Worm (Caenorhabditis elegans): ENCODE measurements around the gene sre-28.
A peak's percentile ranks its signal among the peaks of the same experiment; 100 is the strongest.

The sre-28 gene

ce11 chrV:9943039-9943438 lies 1.2 kb upstream of the sre-28 start, which contains the start of gene fipr-12:
Gene fipr-12, plus strand, starts transcription at chrV:9943339.
- TF ChIP-seq ztf-23 (GFP tag; IDR thresholded peaks at IDR 0.05) (no peak), med-1 (GFP tag; optimal IDR thresholded peaks at IDR 0.05; ENCODE audit: insufficient read depth) (no peak)

- no peak for TF ChIP-seq ztf-23 (GFP tag; IDR thresholded peaks at IDR 0.05)
- no peak for TF ChIP-seq flt-1 (GFP tag; IDR thresholded peaks at IDR 0.05)
- TF ChIP-seq T22C8.4 (GFP tag; IDR thresholded peaks at IDR 0.05): no peak
- no peak for TF ChIP-seq klf-2 (GFP tag; conservative IDR thresholded peaks at IDR 0.05)
- no peak for TF ChIP-seq med-1 (GFP tag; optimal IDR thresholded peaks at IDR 0.05; ENCODE audit: insufficient read depth)
- TF ChIP-seq tab-1 (GFP tag; IDR thresholded peaks at IDR 0.05): no peak
- no peak for TF ChIP-seq cog-1 (tag; optimal IDR thresholded peaks at IDR 0.05)
- TF ChIP-seq ztf-29 (GFP tag; IDR thresholded peaks at IDR 0.05): no peak
These were observed 4.6 kb downstream of the sre-28 start, which contains the start of gene nlp-58 for ce11 chrV:9948840-9949239. Gene nlp-58, minus strand, starts transcription at chrV:9948940.

- TF ChIP-seq klf-2 (GFP tag; conservative IDR thresholded peaks at IDR 0.05): no peak
- no peak for TF ChIP-seq ref-1 (GFP tag; conservative IDR thresholded peaks at IDR 0.05)
- TF ChIP-seq med-1 (GFP tag; optimal IDR thresholded peaks at IDR 0.05; ENCODE audit: insufficient read depth): no peak
- no peak for TF ChIP-seq ztf-29 (GFP tag; IDR thresholded peaks at IDR 0.05)
- no peak for TF ChIP-seq T22C8.4 (GFP tag; IDR thresholded peaks at IDR 0.05)
- no peak for TF ChIP-seq flt-1 (GFP tag; IDR thresholded peaks at IDR 0.05)
- TF ChIP-seq cog-1 (tag; optimal IDR thresholded peaks at IDR 0.05): no peak
- no peak for TF ChIP-seq ztf-23 (GFP tag; IDR thresholded peaks at IDR 0.05)
- TF ChIP-seq tab-1 (GFP tag; IDR thresholded peaks at IDR 0.05): no peak
These were observed 6.7 kb downstream of the sre-28 start, which contains the start of gene ttr-46 for ce11 chrV:9950861-9951260. Gene ttr-46, plus strand, starts transcription at chrV:9951233.

- no peak for TF ChIP-seq cog-1 (tag; optimal IDR thresholded peaks at IDR 0.05)
- no peak for TF ChIP-seq ref-1 (GFP tag; conservative IDR thresholded peaks at IDR 0.05)
- no peak for TF ChIP-seq ztf-23 (GFP tag; IDR thresholded peaks at IDR 0.05)
- no peak for TF ChIP-seq tab-1 (GFP tag; IDR thresholded peaks at IDR 0.05)
- no peak for TF ChIP-seq T22C8.4 (GFP tag; IDR thresholded peaks at IDR 0.05)
- TF ChIP-seq ztf-29 (GFP tag; IDR thresholded peaks at IDR 0.05): no peak
- TF ChIP-seq klf-2 (GFP tag; conservative IDR thresholded peaks at IDR 0.05): no peak
- no peak for TF ChIP-seq med-1 (GFP tag; optimal IDR thresholded peaks at IDR 0.05; ENCODE audit: insufficient read depth)
- no peak for TF ChIP-seq flt-1 (GFP tag; IDR thresholded peaks at IDR 0.05)
These were observed 8.2 kb downstream of the sre-28 start, which contains the start of gene mam-5 for ce11 chrV:9952396-9952795. Gene mam-5, plus strand, starts transcription at chrV:9952699.

ce11 chrV:9958231-9958630 lies 14.0 kb downstream of the sre-28 start, which contains the start of gene anmt-3:
Gene anmt-3, minus strand, starts transcription at chrV:9958331.
- no peak for TF ChIP-seq cog-1 (tag; optimal IDR thresholded peaks at IDR 0.05)
- no peak for TF ChIP-seq med-1 (GFP tag; optimal IDR thresholded peaks at IDR 0.05; ENCODE audit: insufficient read depth)
- TF ChIP-seq flt-1 (GFP tag; IDR thresholded peaks at IDR 0.05): no peak
- TF ChIP-seq ztf-23 (GFP tag; IDR thresholded peaks at IDR 0.05): no peak
- TF ChIP-seq klf-2 (GFP tag; conservative IDR thresholded peaks at IDR 0.05): no peak
- TF ChIP-seq ref-1 (GFP tag; conservative IDR thresholded peaks at IDR 0.05): no peak
- TF ChIP-seq tab-1 (GFP tag; IDR thresholded peaks at IDR 0.05): no peak
- TF ChIP-seq ztf-29 (GFP tag; IDR thresholded peaks at IDR 0.05): no peak

ce11 chrV:9958654-9959053 lies 14.5 kb downstream of the sre-28 start:
- TF ChIP-seq flt-1 (GFP tag; IDR thresholded peaks at IDR 0.05): no peak
- TF ChIP-seq T22C8.4 (GFP tag; IDR thresholded peaks at IDR 0.05): no peak
- TF ChIP-seq ztf-23 (GFP tag; IDR thresholded peaks at IDR 0.05): no peak
- no peak for TF ChIP-seq ref-1 (GFP tag; conservative IDR thresholded peaks at IDR 0.05)
- no peak for TF ChIP-seq med-1 (GFP tag; optimal IDR thresholded peaks at IDR 0.05; ENCODE audit: insufficient read depth)
- no peak for TF ChIP-seq ztf-29 (GFP tag; IDR thresholded peaks at IDR 0.05)
- TF ChIP-seq tab-1 (GFP tag; IDR thresholded peaks at IDR 0.05): no peak
- no peak for TF ChIP-seq klf-2 (GFP tag; conservative IDR thresholded peaks at IDR 0.05)
- TF ChIP-seq cog-1 (tag; optimal IDR thresholded peaks at IDR 0.05): no peak

- no peak for TF ChIP-seq ztf-29 (GFP tag; IDR thresholded peaks at IDR 0.05)
- TF ChIP-seq T22C8.4 (GFP tag; IDR thresholded peaks at IDR 0.05): no peak
- no peak for TF ChIP-seq tab-1 (GFP tag; IDR thresholded peaks at IDR 0.05)
- TF ChIP-seq ztf-23 (GFP tag; IDR thresholded peaks at IDR 0.05): no peak
- no peak for TF ChIP-seq cog-1 (tag; optimal IDR thresholded peaks at IDR 0.05)
- no peak for TF ChIP-seq flt-1 (GFP tag; IDR thresholded peaks at IDR 0.05)
- TF ChIP-seq med-1 (GFP tag; optimal IDR thresholded peaks at IDR 0.05; ENCODE audit: insufficient read depth): no peak
These were observed 16.2 kb downstream of the sre-28 start, which contains the start of gene T07C12.10 for ce11 chrV:9960376-9960775. Gene T07C12.10, minus strand, starts transcription at chrV:9960476.

ce11 chrV:9962394-9962793 lies 18.2 kb downstream of the sre-28 start, which contains the start of gene madf-4:
Gene madf-4, minus strand, starts transcription at chrV:9962494.
- TF ChIP-seq ztf-29 (GFP tag; IDR thresholded peaks at IDR 0.05) (no peak), klf-2 (GFP tag; conservative IDR thresholded peaks at IDR 0.05) (no peak), cog-1 (tag; optimal IDR thresholded peaks at IDR 0.05) (no peak), flt-1 (GFP tag; IDR thresholded peaks at IDR 0.05) (no peak), ref-1 (GFP tag; conservative IDR thresholded peaks at IDR 0.05) (no peak), tab-1 (GFP tag; IDR thresholded peaks at IDR 0.05) (no peak), med-1 (GFP tag; optimal IDR thresholded peaks at IDR 0.05; ENCODE audit: insufficient read depth) (no peak), T22C8.4 (GFP tag; IDR thresholded peaks at IDR 0.05) (no peak), ztf-23 (GFP tag; IDR thresholded peaks at IDR 0.05) (no peak)

- TF ChIP-seq flt-1 (GFP tag; IDR thresholded peaks at IDR 0.05): 0 out of 2 replicates have a peak, but pooled peaks have one; percentile 9
- no peak for TF ChIP-seq ztf-29 (GFP tag; IDR thresholded peaks at IDR 0.05)
These were observed 18.7 kb downstream of the sre-28 start for ce11 chrV:9962916-9963315.

- TF ChIP-seq ztf-23 (GFP tag; IDR thresholded peaks at IDR 0.05) (no peak), med-1 (GFP tag; optimal IDR thresholded peaks at IDR 0.05; ENCODE audit: insufficient read depth) (no peak), ztf-29 (GFP tag; IDR thresholded peaks at IDR 0.05) (no peak), flt-1 (GFP tag; IDR thresholded peaks at IDR 0.05) (no peak), cog-1 (tag; optimal IDR thresholded peaks at IDR 0.05) (no peak), ref-1 (GFP tag; conservative IDR thresholded peaks at IDR 0.05) (no peak), tab-1 (GFP tag; IDR thresholded peaks at IDR 0.05) (no peak), T22C8.4 (GFP tag; IDR thresholded peaks at IDR 0.05) (no peak), klf-2 (GFP tag; conservative IDR thresholded peaks at IDR 0.05) (no peak)
These were observed 20.1 kb downstream of the sre-28 start for ce11 chrV:9964152-9964785.

Measured in whole organism, midembryonic.